Worm (Caenorhabditis elegans) whole organism, dauer: Measurements from ENCODE around the gene B0546.4.

Source experiments
- unc-62 ChIP-seq: sonication (generic microtip); optimal IDR thresholded peaks from 2 replicates; lab custom pipeline; 2017; ENCODE audit warnings: missing biosample characterization, missing genetic modification reagents, missing genetic modification characterization

The B0546.4 gene

ce11 chrIV:3338176-3338575, 45.8 kb downstream of the B0546.4 start:
- TF ChIP-seq unc-62 (GFP tag; lab: Kevin White, UChicago), result no peak

- TF ChIP-seq unc-62 (GFP tag; lab: Kevin White, UChicago), result no peak
These were observed 46.7 kb downstream of the B0546.4 start for ce11 chrIV:3337275-3337674.

ce11 chrIV:3336585-3336984, 47.4 kb downstream of the B0546.4 start, which contains the start of gene F42A6.6:
Gene F42A6.6 (minus strand): TSS chrIV:3336873.
- no peak for TF ChIP-seq unc-62 (GFP tag; lab: Kevin White, UChicago)
